Worm (Caenorhabditis elegans) whole organism, L1 larva: Measurements from ENCODE around the gene trm-1.

Experiments
- C34B4.2 ChIP-seq: sonication (generic microtip); optimal IDR thresholded peaks from 2 replicates; lab custom pipeline; 2017; ENCODE audit warnings: mild to moderate bottlenecking, missing genetic modification characterization, missing compliant biosample characterization
- ama-1 ChIP-seq: fragments of 150-350 bp; optimal IDR thresholded peaks from 2 replicates; lab custom pipeline; 2014
- ceh-63 ChIP-seq: fragments of 200-800 bp; sonication (Bioruptor generic); optimal IDR thresholded peaks from 2 replicates; lab custom pipeline; 2018; ENCODE audit warnings: mild to moderate bottlenecking, missing genetic modification characterization, missing compliant biosample characterization
- ceh-82 ChIP-seq, 3 experiments: fragments of 150-350 bp in 1 of 3; sonication (generic microtip) in 2 of 3; optimal IDR thresholded peaks; 2 replicates each; lab custom pipeline; 2014 to 2017; ENCODE audit warnings: missing biosample characterization in 3 of 3, missing genetic modification characterization in 3 of 3
- ceh-90 ChIP-seq: sonication (generic microtip); optimal IDR thresholded peaks from 2 replicates; lab custom pipeline; 2016; ENCODE audit warnings: missing genetic modification characterization, missing compliant biosample characterization
- ces-1 ChIP-seq: fragments of 150-350 bp; optimal IDR thresholded peaks from 2 replicates; lab custom pipeline; 2014; ENCODE audit warnings: missing biosample characterization, missing genetic modification reagents, missing genetic modification characterization
- efl-1 ChIP-seq, 4 experiments: fragments of 150-350 bp; optimal IDR thresholded peaks in 3 of 4; peaks in 1 of 4; 1 replicate in 1 of 4; 2 replicates in 3 of 4; lab custom pipeline; 2014; ENCODE audit warnings: missing biosample characterization in 2 of 4, missing genetic modification characterization in 2 of 4, missing genetic modification reagents in 2 of 4
- egl-13 ChIP-seq: sonication (generic microtip); optimal IDR thresholded peaks from 2 replicates; lab custom pipeline; 2016; ENCODE audit warnings: missing genotype, missing genetic modification reagents, missing genetic modification characterization, missing compliant biosample characterization
- ets-5 ChIP-seq: fragments of 200-800 bp; sonication (Bioruptor generic); IDR thresholded peaks from 2 replicates; pipeline ENCODE4 v1.3.6; 2022; ENCODE audit warnings: missing genetic modification characterization, missing compliant biosample characterization
- fkh-10 ChIP-seq: sonication (generic microtip); optimal IDR thresholded peaks from 2 replicates; lab custom pipeline; 2017; ENCODE audit warnings: missing biosample characterization, missing genetic modification reagents, missing genetic modification characterization
- isw-1 ChIP-seq: fragments of 200-800 bp; sonication (Bioruptor generic); IDR thresholded peaks from 2 replicates; pipeline ENCODE4 v1.3.6; 2022; ENCODE audit warnings: missing genetic modification characterization, missing compliant biosample characterization
- lin-14 ChIP-seq: fragments of 200-800 bp; sonication (Bioruptor generic); optimal IDR thresholded peaks from 2 replicates; lab custom pipeline; 2018; ENCODE audit warnings: mild to moderate bottlenecking, missing genetic modification characterization, moderate library complexity, missing compliant biosample characterization
- lin-15B ChIP-seq: fragments of 150-350 bp; sonication (generic microtip); optimal IDR thresholded peaks from 3 replicates; lab custom pipeline; 2014; ENCODE audit warnings: missing biosample characterization, missing genetic modification characterization
- lin-35 ChIP-seq, 2 experiments: fragments of 150-350 bp; optimal IDR thresholded peaks; 2 replicates each; lab custom pipeline; 2014; ENCODE audit warnings: missing biosample characterization in 2 of 2, missing genetic modification characterization in 2 of 2, missing genetic modification reagents in 2 of 2
- lin-39 ChIP-seq: fragments of 150-350 bp; optimal IDR thresholded peaks from 2 replicates; lab custom pipeline; 2014; ENCODE audit warnings: missing biosample characterization, missing genetic modification reagents, missing genetic modification characterization
- lir-3 ChIP-seq: sonication (generic microtip); optimal IDR thresholded peaks from 2 replicates; lab custom pipeline; 2016; ENCODE audit warnings: mild to moderate bottlenecking, missing genetic modification characterization, moderate library complexity, missing compliant biosample characterization; ENCODE audit not compliant: poor library complexity
- mdl-1 ChIP-seq, 2 experiments: fragments of 150-350 bp; optimal IDR thresholded peaks; 2 replicates each; lab custom pipeline; 2014 to 2017; ENCODE audit warnings: missing biosample characterization in 2 of 2, missing genetic modification characterization in 2 of 2, inconsistent platforms in 1 of 2
- mef-2 ChIP-seq: fragments of 150-350 bp; optimal IDR thresholded peaks from 2 replicates; lab custom pipeline; 2014; ENCODE audit warnings: missing biosample characterization, missing genetic modification characterization
- mep-1 ChIP-seq: fragments of 150-350 bp; optimal IDR thresholded peaks from 2 replicates; lab custom pipeline; 2014; ENCODE audit warnings: missing biosample characterization, missing genetic modification characterization
- nhr-19 ChIP-seq: fragments of 200-800 bp; sonication (Bioruptor generic); conservative IDR thresholded peaks from 2 replicates; pipeline ENCODE4 v1.3.6; 2022; ENCODE audit warnings: missing genetic modification characterization, missing compliant biosample characterization
- nhr-71 ChIP-seq: sonication (generic microtip); optimal IDR thresholded peaks from 2 replicates; lab custom pipeline; 2016; ENCODE audit warnings: mild to moderate bottlenecking, missing genetic modification characterization, moderate library complexity, missing compliant biosample characterization
- nhr-85 ChIP-seq: sonication (generic microtip); peaks from one replicate; lab custom pipeline; 2016; ENCODE audit warnings: missing genetic modification characterization, inconsistent platforms, missing compliant biosample characterization
- nhr-90 ChIP-seq: sonication (generic microtip); optimal IDR thresholded peaks from 2 replicates; lab custom pipeline; 2016; ENCODE audit warnings: mild to moderate bottlenecking, missing genetic modification characterization, missing compliant biosample characterization; ENCODE audit not compliant: poor library complexity
- pqm-1 ChIP-seq: sonication (generic microtip); optimal IDR thresholded peaks from 3 replicates; lab custom pipeline; 2017; ENCODE audit warnings: missing biosample characterization, missing genetic modification characterization
- snu-23 ChIP-seq: sonication (generic microtip); optimal IDR thresholded peaks from 2 replicates; lab custom pipeline; 2016; ENCODE audit warnings: missing genetic modification characterization, missing compliant biosample characterization
- swsn-7 ChIP-seq: sonication (generic microtip); optimal IDR thresholded peaks from 2 replicates; lab custom pipeline; 2016; ENCODE audit warnings: missing genetic modification characterization, missing compliant biosample characterization
- tbx-2 ChIP-seq: sonication (generic microtip); optimal IDR thresholded peaks from 2 replicates; lab custom pipeline; 2016; ENCODE audit warnings: missing genetic modification characterization, missing compliant biosample characterization
- unc-86 ChIP-seq: sonication (generic microtip); optimal IDR thresholded peaks from 2 replicates; lab custom pipeline; 2016; ENCODE audit warnings: missing genetic modification characterization, missing compliant biosample characterization
- vab-15 ChIP-seq: sonication (generic microtip); optimal IDR thresholded peaks from 2 replicates; lab custom pipeline; 2017; ENCODE audit warnings: missing genotype, mild to moderate bottlenecking, missing genetic modification characterization, missing compliant biosample characterization
- xbp-1 ChIP-seq: sonication (generic microtip); optimal IDR thresholded peaks from 2 replicates; lab custom pipeline; 2016; ENCODE audit warnings: missing genetic modification characterization, missing compliant biosample characterization
- zag-1 ChIP-seq: fragments of 150-350 bp; optimal IDR thresholded peaks from 2 replicates; lab custom pipeline; 2014; ENCODE audit warnings: missing biosample characterization, missing genetic modification characterization
- ztf-4 ChIP-seq: fragments of 150-350 bp; optimal IDR thresholded peaks from 2 replicates; lab custom pipeline; 2014; ENCODE audit warnings: missing biosample characterization, missing genetic modification characterization

The trm-1 gene

DNA sequence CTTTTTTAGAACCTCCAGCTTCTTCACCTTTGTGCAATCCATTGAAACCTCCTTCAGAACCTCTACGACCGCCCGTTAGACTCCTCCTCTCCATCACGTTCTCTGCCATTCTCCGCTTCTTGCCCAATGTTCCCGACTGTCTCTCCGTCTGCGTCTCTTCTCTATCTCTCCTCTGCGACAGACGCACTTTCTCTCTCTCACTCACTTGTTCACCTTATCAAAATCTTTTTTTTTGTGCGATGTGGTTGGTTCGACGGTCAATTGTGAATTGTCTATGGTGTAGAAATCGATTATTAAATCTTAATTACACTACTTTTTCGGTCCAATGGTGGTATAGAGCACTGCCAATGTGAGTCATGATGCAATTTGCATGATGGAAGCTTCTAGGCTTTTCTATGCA, 8.0 kb upstream of the trm-1 start, which contains the start of gene atfs-1 (continued):
- peak; percentile 87 for TF ChIP-seq nhr-71

DNA sequence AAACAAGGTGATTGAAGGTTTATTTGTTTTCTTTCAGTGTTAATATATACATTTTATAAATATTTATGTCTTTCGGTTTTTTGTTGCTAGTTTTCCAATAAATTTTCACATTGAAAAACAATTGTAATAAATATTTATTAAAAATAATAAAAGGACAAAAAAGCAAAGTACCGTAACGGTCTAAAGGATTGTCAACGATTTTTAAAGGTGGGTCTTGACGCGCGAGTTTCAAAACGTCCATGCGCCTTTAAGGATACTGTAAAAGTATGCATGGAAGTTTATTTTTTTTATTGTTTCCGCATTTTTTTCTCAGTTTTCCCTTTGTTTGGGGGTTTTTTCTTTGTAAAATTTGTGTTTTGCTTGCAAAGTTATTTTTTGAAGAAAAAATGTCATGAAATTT, 7.5 kb upstream of the trm-1 start:
- TF ChIP-seq pqm-1 (tag; lab: Kevin White, UChicago), result no peak
- TF ChIP-seq lir-3 (tag; lab: Kevin White, UChicago), result no peak
- TF ChIP-seq efl-1 (optimal IDR thresholded peaks at IDR 0.05; lab: Kevin White, UChicago), result no peak
- peak in 1 of 2 experiments; percentile 20 for TF ChIP-seq efl-1 (GFP tag; optimal IDR thresholded peaks at IDR 0.05 in 1 of 2; lab: Kevin White, UChicago)
- no peak for TF ChIP-seq lin-15B
- TF ChIP-seq egl-13, result no peak
- no peak for TF ChIP-seq ama-1 (lab: Kevin White, UChicago)

DNA sequence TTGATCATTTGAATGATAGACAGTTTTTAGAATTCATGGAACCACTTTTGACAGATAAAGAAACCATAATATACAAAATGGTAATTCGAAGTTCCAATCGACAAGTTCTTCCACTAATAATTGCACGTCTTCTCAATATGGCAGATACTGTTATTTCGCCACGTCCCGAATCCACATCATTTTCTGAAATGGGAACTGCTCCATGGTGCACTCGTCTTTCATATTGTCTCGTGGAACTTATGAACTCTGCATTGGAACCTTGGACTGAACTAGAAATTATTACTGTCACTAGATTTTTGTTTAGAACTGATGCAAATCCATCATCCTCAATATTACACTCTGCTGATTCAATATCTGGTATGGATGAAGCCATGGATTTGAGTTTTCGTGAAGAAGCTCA, 1.7 kb upstream of the trm-1 start:
- TF ChIP-seq nhr-19 (GFP tag; lab: Robert Waterston, UW), result no peak
- TF ChIP-seq swsn-7 (tag; lab: Kevin White, UChicago), result no peak
- TF ChIP-seq fkh-10 (GFP tag; lab: Kevin White, UChicago), result no peak
- no peak for TF ChIP-seq mdl-1 (tag; optimal IDR thresholded peaks at IDR 0.05; lab: Kevin White, UChicago)
- TF ChIP-seq mef-2 (tag; lab: Kevin White, UChicago), result no peak
- no peak for TF ChIP-seq tbx-2 (tag; lab: Kevin White, UChicago)
- no peak for TF ChIP-seq xbp-1 (tag; lab: Kevin White, UChicago)
- no peak for TF ChIP-seq ces-1

DNA sequence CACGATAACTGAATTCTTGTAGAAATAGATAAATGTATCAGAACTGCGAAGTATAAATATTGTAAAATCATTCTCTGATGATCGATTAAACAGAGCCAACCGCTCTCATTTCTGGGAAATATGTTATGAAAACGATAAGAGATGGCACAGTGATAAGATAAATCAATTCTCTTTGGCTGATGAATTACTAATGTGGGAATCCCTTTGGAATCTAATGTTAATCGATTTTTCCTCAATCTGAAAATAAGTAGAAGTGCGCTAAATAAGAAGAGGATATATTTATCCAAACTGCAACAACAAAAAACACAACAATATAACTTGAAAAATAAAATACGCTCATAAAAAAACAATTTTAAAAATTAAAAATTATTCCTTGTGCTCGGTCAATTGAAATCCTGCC, 2.6 kb downstream of the trm-1 start, which contains the start of gene cest-2.3:
Gene cest-2.3, minus strand, starts transcription at position 101 of the 400 bp plus-strand sequence.
- TF ChIP-seq swsn-7 (tag; lab: Kevin White, UChicago) (no peak), efl-1 (optimal IDR thresholded peaks at IDR 0.05; lab: Kevin White, UChicago) (no peak), efl-1 (GFP tag; optimal IDR thresholded peaks at IDR 0.05 in 1 of 2; lab: Kevin White, UChicago) (peak in 1 of 2 experiments; percentile 85)

- TF ChIP-seq ets-5 (GFP tag; lab: Robert Waterston, UW) (no peak), ceh-90 (tag; lab: Kevin White, UChicago) (no peak), ceh-63 (GFP tag; lab: Kevin White, UChicago) (no peak), ceh-82 (tag; optimal IDR thresholded peaks at IDR 0.05; lab: Kevin White, UChicago) (no peak), snu-23 (GFP tag; lab: Kevin White, UChicago) (no peak), zag-1 (tag; lab: Kevin White, UChicago) (no peak), fkh-10 (GFP tag; lab: Kevin White, UChicago) (no peak), tbx-2 (tag; lab: Kevin White, UChicago) (no peak), mdl-1 (tag; optimal IDR thresholded peaks at IDR 0.05; lab: Kevin White, UChicago) (no peak), nhr-90 (tag; lab: Kevin White, UChicago) (no peak), nhr-85 (tag; lab: Kevin White, UChicago) (no peak), lin-39 (tag; lab: Kevin White, UChicago) (no peak), vab-15 (no peak)
Measured at ce11 chrV:14179947-14180346, 5.5 kb downstream of the trm-1 start, which contains the start of gene ZC376.8. TSS of gene ZC376.8 (plus strand) at chrV:14180247.

ce11 chrV:14177657-14178129, 7.7 kb downstream of the trm-1 start, which contains the start of gene ceh-74:
TSS of gene ceh-74 (plus strand) at chrV:14178079.
- TF ChIP-seq unc-86 (tag; lab: Kevin White, UChicago) (peak; percentile 16), ztf-4 (tag; lab: Kevin White, UChicago) (no peak), efl-1 (optimal IDR thresholded peaks at IDR 0.05; lab: Kevin White, UChicago) (peak; percentile 36 to 44), efl-1 (GFP tag; optimal IDR thresholded peaks at IDR 0.05 in 1 of 2; lab: Kevin White, UChicago) (no peak), nhr-85 (tag; lab: Kevin White, UChicago) (peak; percentile 28), swsn-7 (tag; lab: Kevin White, UChicago) (peak; percentile 12), isw-1 (GFP tag; lab: Robert Waterston, UW) (no peak), lin-14 (peak; percentile 61), lin-35 (GFP tag; optimal IDR thresholded peaks at IDR 0.05; lab: Kevin White, UChicago) (peak in 1 of 2 experiments; percentile 31), C34B4.2 (no peak), mep-1 (tag; lab: Kevin White, UChicago) (peak; percentile 42)
